2 worm cellular contexts compared by ENCODE assay signal in the genomic region with DNA sequence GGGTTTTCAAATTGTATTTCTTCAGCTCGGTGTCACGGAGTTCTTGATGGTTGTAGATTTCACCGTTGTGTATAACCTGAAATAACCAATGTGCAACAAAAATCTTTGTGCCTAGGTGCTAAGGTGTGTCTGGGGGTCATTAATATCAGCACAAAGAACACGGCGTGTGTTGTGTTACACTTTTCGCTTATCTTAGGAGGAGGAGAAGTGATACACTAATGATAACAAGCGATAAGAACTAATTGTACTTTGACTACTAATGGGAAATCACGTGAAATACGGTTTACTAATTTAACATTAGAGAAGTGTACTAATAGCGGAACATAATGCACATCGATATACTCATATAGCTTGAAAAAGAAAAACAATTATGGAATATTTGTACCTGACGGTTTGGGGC.
TF ChIP-seq lines count a peak whose summit lies in the region.

No protein-coding gene starts in this region.

TF ChIP-seq in whole organism, L1 larva, 84 proteins besides CTCF, POLR2A, EP300 and RAD21 (continued from another document):
- 0 out of 2 replicates have a peak, but pooled peaks have one; percentile 5 for TF ChIP-seq grh-1 (GFP tag; IDR thresholded peaks at IDR 0.05; lab: Robert Waterston, UW)
- no peak for TF ChIP-seq tlp-1 (tag; optimal IDR thresholded peaks at IDR 0.05; lab: Kevin White, UChicago)
- no peak for TF ChIP-seq ceh-8 (GFP tag; optimal IDR thresholded peaks at IDR 0.05; lab: Kevin White, UChicago)
- peak; percentile 53 for TF ChIP-seq nhr-71 (tag; optimal IDR thresholded peaks at IDR 0.05; lab: Kevin White, UChicago)
- peak in 1 of 2 experiments; percentile 67 for TF ChIP-seq lin-35 (GFP tag; optimal IDR thresholded peaks at IDR 0.05; lab: Kevin White, UChicago)
- TF ChIP-seq nhr-77 (tag; optimal IDR thresholded peaks at IDR 0.05; lab: Kevin White, UChicago) = no peak
- TF ChIP-seq elt-2 (tag; optimal IDR thresholded peaks at IDR 0.05; lab: Kevin White, UChicago) = peak; percentile 91
- TF ChIP-seq lin-14 (GFP tag; optimal IDR thresholded peaks at IDR 0.05; lab: Kevin White, UChicago) = peak; percentile 27
- no peak for TF ChIP-seq efl-3 (GFP tag; optimal IDR thresholded peaks at IDR 0.05; lab: Kevin White, UChicago)
- TF ChIP-seq hpl-2 (GFP tag; optimal IDR thresholded peaks at IDR 0.05; lab: Kevin White, UChicago) = no peak
TF ChIP-seq in whole organism, L1 larva: peak in this region for 12.

TF ChIP-seq in whole organism, L4 larva, 104 proteins besides CTCF, POLR2A, EP300 and RAD21 (continued from another document):
- TF ChIP-seq spr-3 (GFP tag; optimal IDR thresholded peaks at IDR 0.05; lab: Kevin White, UChicago) (no peak), dve-1 (tag; optimal IDR thresholded peaks at IDR 0.05; lab: Kevin White, UChicago; ENCODE audit: insufficient read depth) (peak; percentile 77), unc-62 (GFP tag; optimal IDR thresholded peaks at IDR 0.05 in 1 of 2; lab: Kevin White, UChicago) (peak in 1 of 2 experiments; percentile 76), unc-62 (tag; optimal IDR thresholded peaks at IDR 0.05; lab: Kevin White, UChicago) (no peak), mep-1 (tag; optimal IDR thresholded peaks at IDR 0.05; lab: Kevin White, UChicago) (peak; percentile 36), mxl-3 (GFP tag; optimal IDR thresholded peaks at IDR 0.05; lab: Kevin White, UChicago) (peak; percentile 49), dmd-6 (GFP tag; IDR thresholded peaks at IDR 0.05; lab: Robert Waterston, UW) (peak; percentile 90), ceh-32 (tag; optimal IDR thresholded peaks at IDR 0.05; lab: Kevin White, UChicago; ENCODE audit: poor library complexity) (no peak), ctbp-1 (GFP tag; IDR thresholded peaks at IDR 0.05; lab: Robert Waterston, UW) (no peak), R02D3.7 (tag; optimal IDR thresholded peaks at IDR 0.05; lab: Kevin White, UChicago) (no peak), skn-1 (tag; optimal IDR thresholded peaks at IDR 0.05; lab: Kevin White, UChicago) (no peak), duxl-1 (tag; optimal IDR thresholded peaks at IDR 0.05; lab: Kevin White, UChicago; ENCODE audit: poor library complexity) (no peak), Y48G9A.11 (GFP tag; IDR thresholded peaks at IDR 0.05; lab: Robert Waterston, UW) (no peak), nhr-41 (GFP tag; IDR thresholded peaks at IDR 0.05; lab: Robert Waterston, UW) (no peak), lin-39 (tag; optimal IDR thresholded peaks at IDR 0.05; lab: Kevin White, UChicago) (no peak), arid-1 (GFP tag; conservative IDR thresholded peaks at IDR 0.05; lab: Robert Waterston, UW) (no peak), tra-1 (GFP tag; IDR thresholded peaks at IDR 0.05; lab: Robert Waterston, UW) (peak; percentile 58), hlh-11 (tag; optimal IDR thresholded peaks at IDR 0.05; lab: Kevin White, UChicago) (peak; percentile 80), nhr-28 (tag; optimal IDR thresholded peaks at IDR 0.05; lab: Kevin White, UChicago) (peak; percentile 95), daf-12 (tag; optimal IDR thresholded peaks at IDR 0.05; lab: Kevin White, UChicago) (no peak), egl-27 (tag; optimal IDR thresholded peaks at IDR 0.05; lab: Kevin White, UChicago) (no peak), zip-2 (tag; optimal IDR thresholded peaks at IDR 0.05; lab: Kevin White, UChicago) (no peak), sdz-12 (GFP tag; optimal IDR thresholded peaks at IDR 0.05; lab: Kevin White, UChicago) (no peak), nhr-10 (tag; optimal IDR thresholded peaks at IDR 0.05; lab: Kevin White, UChicago) (peak; percentile 49), hif-1 (tag; optimal IDR thresholded peaks at IDR 0.05; lab: Kevin White, UChicago) (no peak), F26F4.8 (GFP tag; conservative IDR thresholded peaks at IDR 0.05; lab: Robert Waterston, UW) (no peak), mdl-1 (tag; optimal IDR thresholded peaks at IDR 0.05; lab: Kevin White, UChicago) (peak in 1 of 2 experiments; percentile 71), F44E2.7 (GFP tag; IDR thresholded peaks at IDR 0.05; lab: Robert Waterston, UW) (no peak), madf-5 (GFP tag; IDR thresholded peaks at IDR 0.05; lab: Robert Waterston, UW) (no peak), egl-43 (GFP tag; IDR thresholded peaks at IDR 0.05; lab: Robert Waterston, UW) (no peak), nhr-48 (tag; optimal IDR thresholded peaks at IDR 0.05; lab: Kevin White, UChicago) (peak; percentile 55), unc-130 (GFP tag; optimal IDR thresholded peaks at IDR 0.05; lab: Kevin White, UChicago) (no peak), nhr-111 (GFP tag; optimal IDR thresholded peaks at IDR 0.05; lab: Kevin White, UChicago) (no peak), zfp-2 (tag; optimal IDR thresholded peaks at IDR 0.05; lab: Kevin White, UChicago) (no peak), ces-1 (GFP tag; optimal IDR thresholded peaks at IDR 0.05; lab: Kevin White, UChicago) (no peak), fos-1 (tag; optimal IDR thresholded peaks at IDR 0.05; lab: Kevin White, UChicago) (no peak), ceh-82 (tag; optimal IDR thresholded peaks at IDR 0.05; lab: Kevin White, UChicago) (no peak), dmd-9 (GFP tag; IDR thresholded peaks at IDR 0.05; lab: Robert Waterston, UW) (no peak), D1046.2 (GFP tag; IDR thresholded peaks at IDR 0.05; lab: Robert Waterston, UW) (no peak), set-16 (GFP tag; IDR thresholded peaks at IDR 0.05; lab: Robert Waterston, UW) (no peak), dpl-1 (GFP tag; optimal IDR thresholded peaks at IDR 0.05; lab: Kevin White, UChicago) (no peak), Y75B8A.6 (GFP tag; IDR thresholded peaks at IDR 0.05; lab: Robert Waterston, UW) (no peak), dmd-8 (GFP tag; IDR thresholded peaks at IDR 0.05; lab: Robert Waterston, UW) (no peak), ceh-62 (tag; optimal IDR thresholded peaks at IDR 0.05; lab: Kevin White, UChicago) (no peak), snpc-4 (tag; optimal IDR thresholded peaks at IDR 0.05; lab: Kevin White, UChicago) (no peak), nhr-11 (tag; optimal IDR thresholded peaks at IDR 0.05; lab: Kevin White, UChicago) (no peak), nhr-77 (tag; optimal IDR thresholded peaks at IDR 0.05; lab: Kevin White, UChicago) (peak; percentile 28), fkh-10 (GFP tag; optimal IDR thresholded peaks at IDR 0.05; lab: Kevin White, UChicago) (no peak), nhr-102 (tag; optimal IDR thresholded peaks at IDR 0.05; lab: Kevin White, UChicago) (peak; percentile 37), lin-38 (GFP tag; IDR thresholded peaks at IDR 0.05; lab: Robert Waterston, UW) (no peak), F10B5.3 (tag; optimal IDR thresholded peaks at IDR 0.05; lab: Kevin White, UChicago) (no peak), mes-2 (tag; optimal IDR thresholded peaks at IDR 0.05; lab: Kevin White, UChicago; ENCODE audit: poor library complexity, severe bottlenecking) (peak; percentile 22), zip-11 (GFP tag; IDR thresholded peaks at IDR 0.05; lab: Robert Waterston, UW) (no peak), daf-19 (GFP tag; conservative IDR thresholded peaks at IDR 0.05; lab: Robert Waterston, UW) (no peak), aha-1 (tag; lab: Kevin White, UChicago) (no peak), unc-39 (tag; optimal IDR thresholded peaks at IDR 0.05; lab: Kevin White, UChicago) (no peak), hlh-30 (tag; optimal IDR thresholded peaks at IDR 0.05; lab: Kevin White, UChicago; ENCODE audit: insufficient read depth) (peak; percentile 64), nhr-237 (tag; optimal IDR thresholded peaks at IDR 0.05; lab: Kevin White, UChicago) (no peak), attf-4 (tag; optimal IDR thresholded peaks at IDR 0.05; lab: Kevin White, UChicago) (no peak), nhr-6 (tag; optimal IDR thresholded peaks at IDR 0.05; lab: Kevin White, UChicago) (peak; percentile 24), pqm-1 (tag; optimal IDR thresholded peaks at IDR 0.05; lab: Kevin White, UChicago) (peak; percentile 87), madf-9 (GFP tag; conservative IDR thresholded peaks at IDR 0.05; lab: Robert Waterston, UW) (no peak)
